Worm (Caenorhabditis elegans) whole organism, L1 larva: ENCODE data around the gene R02C2.1.

Experiments
- C04F5.9 ChIP-seq: sonication (generic microtip); optimal IDR thresholded peaks from 2 replicates; lab custom pipeline; 2016; ENCODE audit warnings: missing genetic modification characterization, missing compliant biosample characterization
- C34B4.2 ChIP-seq: sonication (generic microtip); optimal IDR thresholded peaks from 2 replicates; lab custom pipeline; 2017; ENCODE audit warnings: mild to moderate bottlenecking, missing genetic modification characterization, missing compliant biosample characterization
- aha-1 ChIP-seq: fragments of 150-350 bp; optimal IDR thresholded peaks from 2 replicates; lab custom pipeline; 2014; ENCODE audit warnings: missing biosample characterization, missing genetic modification characterization
- ceh-63 ChIP-seq: fragments of 200-800 bp; sonication (Bioruptor generic); optimal IDR thresholded peaks from 2 replicates; lab custom pipeline; 2018; ENCODE audit warnings: mild to moderate bottlenecking, missing genetic modification characterization, missing compliant biosample characterization
- ces-1 ChIP-seq: fragments of 150-350 bp; optimal IDR thresholded peaks from 2 replicates; lab custom pipeline; 2014; ENCODE audit warnings: missing biosample characterization, missing genetic modification reagents, missing genetic modification characterization
- dsc-1 ChIP-seq: sonication (generic microtip); optimal IDR thresholded peaks from 2 replicates; lab custom pipeline; 2016; ENCODE audit warnings: mild to moderate bottlenecking, missing genetic modification characterization, missing compliant biosample characterization
- efl-1 ChIP-seq, 4 experiments: fragments of 150-350 bp; optimal IDR thresholded peaks in 3 of 4; peaks in 1 of 4; 1 replicate in 1 of 4; 2 replicates in 3 of 4; lab custom pipeline; 2014; ENCODE audit warnings: missing biosample characterization in 2 of 4, missing genetic modification characterization in 2 of 4, missing genetic modification reagents in 2 of 4
- efl-3 ChIP-seq: fragments of 200-800 bp; sonication (Bioruptor generic); optimal IDR thresholded peaks from 2 replicates; lab custom pipeline; 2018; ENCODE audit warnings: mild to moderate bottlenecking, missing genetic modification characterization, missing compliant biosample characterization
- egl-27 ChIP-seq, 2 experiments: fragments of 150-350 bp in 1 of 2; sonication (generic microtip); optimal IDR thresholded peaks; 3 replicates each; lab custom pipeline; 2017 to 2018; ENCODE audit warnings: missing biosample characterization in 2 of 2, missing genetic modification characterization in 2 of 2, missing genetic modification reagents in 2 of 2
- ets-5 ChIP-seq: fragments of 200-800 bp; sonication (Bioruptor generic); IDR thresholded peaks from 2 replicates; pipeline ENCODE4 v1.3.6; 2022; ENCODE audit warnings: missing genetic modification characterization, missing compliant biosample characterization
- fkh-8 ChIP-seq: sonication (generic microtip); optimal IDR thresholded peaks from 2 replicates; lab custom pipeline; 2016; ENCODE audit warnings: mild to moderate bottlenecking, missing genetic modification characterization, missing compliant biosample characterization
- fos-1 ChIP-seq: fragments of 150-350 bp; optimal IDR thresholded peaks from 2 replicates; lab custom pipeline; 2014; ENCODE audit warnings: missing biosample characterization, missing genetic modification characterization
- hpl-2 ChIP-seq: fragments of 150-350 bp; optimal IDR thresholded peaks from 2 replicates; lab custom pipeline; 2014; ENCODE audit warnings: missing biosample characterization, missing genetic modification reagents, missing genetic modification characterization
- irx-1 ChIP-seq: sonication (generic microtip); optimal IDR thresholded peaks from 2 replicates; lab custom pipeline; 2016; ENCODE audit warnings: missing genetic modification characterization, missing compliant biosample characterization
- isw-1 ChIP-seq: fragments of 200-800 bp; sonication (Bioruptor generic); IDR thresholded peaks from 2 replicates; pipeline ENCODE4 v1.3.6; 2022; ENCODE audit warnings: missing genetic modification characterization, missing compliant biosample characterization
- lin-14 ChIP-seq: fragments of 200-800 bp; sonication (Bioruptor generic); optimal IDR thresholded peaks from 2 replicates; lab custom pipeline; 2018; ENCODE audit warnings: mild to moderate bottlenecking, missing genetic modification characterization, moderate library complexity, missing compliant biosample characterization
- lin-15B ChIP-seq: fragments of 150-350 bp; sonication (generic microtip); optimal IDR thresholded peaks from 3 replicates; lab custom pipeline; 2014; ENCODE audit warnings: missing biosample characterization, missing genetic modification characterization
- lin-35 ChIP-seq, 2 experiments: fragments of 150-350 bp; optimal IDR thresholded peaks; 2 replicates each; lab custom pipeline; 2014; ENCODE audit warnings: missing biosample characterization in 2 of 2, missing genetic modification characterization in 2 of 2, missing genetic modification reagents in 2 of 2
- lin-39 ChIP-seq: fragments of 150-350 bp; optimal IDR thresholded peaks from 2 replicates; lab custom pipeline; 2014; ENCODE audit warnings: missing biosample characterization, missing genetic modification reagents, missing genetic modification characterization
- lir-3 ChIP-seq: sonication (generic microtip); optimal IDR thresholded peaks from 2 replicates; lab custom pipeline; 2016; ENCODE audit warnings: mild to moderate bottlenecking, missing genetic modification characterization, moderate library complexity, missing compliant biosample characterization; ENCODE audit not compliant: poor library complexity
- lsy-2 ChIP-seq, 2 experiments: fragments of 150-350 bp; optimal IDR thresholded peaks; 2 replicates each; lab custom pipeline; 2014; ENCODE audit warnings: missing biosample characterization in 2 of 2, missing genetic modification characterization in 2 of 2
- mab-9 ChIP-seq: fragments of 200-800 bp; sonication (Bioruptor generic); IDR thresholded peaks from 2 replicates; pipeline ENCODE4 v1.3.6; 2022; ENCODE audit warnings: missing genetic modification reagents, missing genetic modification characterization, missing compliant biosample characterization
- nhr-11 ChIP-seq: fragments of 150-350 bp; optimal IDR thresholded peaks from 2 replicates; lab custom pipeline; 2014; ENCODE audit warnings: missing biosample characterization, missing genetic modification characterization
- nhr-12 ChIP-seq: sonication (generic microtip); optimal IDR thresholded peaks from 2 replicates; lab custom pipeline; 2017; ENCODE audit warnings: missing biosample characterization, missing genetic modification characterization
- nhr-19 ChIP-seq: fragments of 200-800 bp; sonication (Bioruptor generic); conservative IDR thresholded peaks from 2 replicates; pipeline ENCODE4 v1.3.6; 2022; ENCODE audit warnings: missing genetic modification characterization, missing compliant biosample characterization
- nhr-71 ChIP-seq: sonication (generic microtip); optimal IDR thresholded peaks from 2 replicates; lab custom pipeline; 2016; ENCODE audit warnings: mild to moderate bottlenecking, missing genetic modification characterization, moderate library complexity, missing compliant biosample characterization
- nhr-85 ChIP-seq: sonication (generic microtip); peaks from one replicate; lab custom pipeline; 2016; ENCODE audit warnings: missing genetic modification characterization, inconsistent platforms, missing compliant biosample characterization
- nhr-90 ChIP-seq: sonication (generic microtip); optimal IDR thresholded peaks from 2 replicates; lab custom pipeline; 2016; ENCODE audit warnings: mild to moderate bottlenecking, missing genetic modification characterization, missing compliant biosample characterization; ENCODE audit not compliant: poor library complexity
- pax-3 ChIP-seq: fragments of 200-800 bp; sonication (Bioruptor generic); optimal IDR thresholded peaks from 2 replicates; lab custom pipeline; 2018; ENCODE audit warnings: mild to moderate bottlenecking, missing genetic modification characterization, moderate library complexity, missing compliant biosample characterization
- rnt-1 ChIP-seq: sonication (generic microtip); optimal IDR thresholded peaks from 2 replicates; lab custom pipeline; 2016; ENCODE audit warnings: mild to moderate bottlenecking, missing genetic modification characterization, moderate library complexity, missing compliant biosample characterization
- snpc-4 ChIP-seq: fragments of 150-350 bp; optimal IDR thresholded peaks from 2 replicates; lab custom pipeline; 2014; ENCODE audit warnings: missing biosample characterization, missing genetic modification characterization
- snu-23 ChIP-seq: sonication (generic microtip); optimal IDR thresholded peaks from 2 replicates; lab custom pipeline; 2016; ENCODE audit warnings: missing genetic modification characterization, missing compliant biosample characterization
- sptf-1 ChIP-seq: fragments of 150-350 bp; optimal IDR thresholded peaks from 2 replicates; lab custom pipeline; 2014; ENCODE audit warnings: missing biosample characterization, missing genetic modification characterization
- swsn-7 ChIP-seq: sonication (generic microtip); optimal IDR thresholded peaks from 2 replicates; lab custom pipeline; 2016; ENCODE audit warnings: missing genetic modification characterization, missing compliant biosample characterization
- unc-130 ChIP-seq: fragments of 150-350 bp; optimal IDR thresholded peaks from 2 replicates; lab custom pipeline; 2017; ENCODE audit warnings: missing biosample characterization, missing genetic modification characterization, inconsistent platforms
- unc-30 ChIP-seq: sonication (generic microtip); optimal IDR thresholded peaks from 2 replicates; lab custom pipeline; 2017; ENCODE audit warnings: missing biosample characterization, missing genetic modification characterization
- unc-62 ChIP-seq: fragments of 150-350 bp; optimal IDR thresholded peaks from 2 replicates; lab custom pipeline; 2014; ENCODE audit warnings: missing biosample characterization, missing genetic modification reagents, missing genetic modification characterization
- unc-86 ChIP-seq: sonication (generic microtip); optimal IDR thresholded peaks from 2 replicates; lab custom pipeline; 2016; ENCODE audit warnings: missing genetic modification characterization, missing compliant biosample characterization
- unc-98 ChIP-seq: fragments of 200-800 bp; sonication (Bioruptor generic); IDR thresholded peaks from 2 replicates; pipeline ENCODE4 v1.3.6; 2022; ENCODE audit warnings: missing genetic modification characterization, missing compliant biosample characterization
- ztf-4 ChIP-seq: fragments of 150-350 bp; optimal IDR thresholded peaks from 2 replicates; lab custom pipeline; 2014; ENCODE audit warnings: missing biosample characterization, missing genetic modification characterization

Gene R02C2.1

DNA sequence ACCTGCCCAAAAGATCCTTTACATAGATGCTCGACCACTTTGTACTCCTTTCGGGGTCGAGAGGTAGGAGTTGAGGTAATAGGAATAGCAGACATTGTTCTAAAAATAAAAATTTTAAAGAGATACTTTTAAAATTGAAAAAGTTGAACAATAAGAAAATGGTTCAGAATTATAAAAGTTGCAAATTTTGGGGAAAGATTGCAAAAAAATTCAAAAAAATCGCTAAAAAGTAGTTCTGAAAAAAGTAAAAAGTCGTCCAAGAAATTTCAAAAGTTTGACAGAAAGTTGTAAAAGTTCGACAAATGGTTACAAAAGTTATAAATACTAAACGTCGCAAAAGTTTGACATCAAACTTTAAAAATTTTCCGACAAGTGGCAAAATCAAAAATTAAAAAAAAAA lies at the start of gene R02C2.1:
R02C2.1 (minus strand) TSS at position 101 of the 400 bp plus-strand sequence.
- TF ChIP-seq C04F5.9 (tag; lab: Kevin White, UChicago) (no peak), mab-9 (GFP tag; lab: Robert Waterston, UW) (no peak), nhr-11 (tag; lab: Kevin White, UChicago) (no peak), unc-62 (no peak), sptf-1 (tag; lab: Kevin White, UChicago) (no peak), nhr-12 (tag; lab: Kevin White, UChicago) (no peak), egl-27 (tag; optimal IDR thresholded peaks at IDR 0.05; lab: Kevin White, UChicago) (no peak), unc-86 (tag; lab: Kevin White, UChicago) (no peak), isw-1 (GFP tag; lab: Robert Waterston, UW) (no peak), C34B4.2 (tag; lab: Kevin White, UChicago) (no peak), hpl-2 (GFP tag; lab: Kevin White, UChicago) (no peak), lin-39 (no peak), nhr-85 (tag; lab: Kevin White, UChicago) (no peak)

DNA sequence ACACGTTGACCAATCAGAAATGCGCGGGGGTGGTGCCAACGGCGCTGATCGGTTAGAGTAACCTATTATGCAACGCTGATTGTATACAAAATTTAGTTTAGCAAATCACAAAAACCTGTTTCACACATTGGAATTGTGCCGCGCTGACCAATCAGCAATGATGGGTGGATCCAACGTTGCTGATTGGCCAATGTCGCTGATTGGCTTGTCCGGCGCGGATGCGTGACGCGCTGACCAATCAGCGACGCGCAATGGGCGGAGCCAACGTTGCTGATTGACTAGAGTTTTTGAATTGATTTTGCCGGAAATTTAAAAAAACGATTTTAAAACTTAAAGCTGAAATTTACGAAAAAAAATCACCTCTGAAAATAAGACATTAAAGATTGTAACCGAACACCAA lies 47.3 kb upstream of the R02C2.1 start:
- no peak for TF ChIP-seq ztf-4 (tag; lab: Kevin White, UChicago)
- TF ChIP-seq lir-3 = no peak
- TF ChIP-seq nhr-90 = no peak
- no peak for TF ChIP-seq aha-1 (tag; lab: Kevin White, UChicago)
- no peak for TF ChIP-seq hpl-2 (GFP tag; lab: Kevin White, UChicago)
- TF ChIP-seq efl-3 = no peak
- TF ChIP-seq sptf-1 (tag; lab: Kevin White, UChicago) = no peak
- TF ChIP-seq unc-62 = no peak
- no peak for TF ChIP-seq ets-5 (GFP tag; lab: Robert Waterston, UW)
- no peak for TF ChIP-seq lin-15B (tag; lab: Kevin White, UChicago)
- TF ChIP-seq ces-1 = no peak
- no peak for TF ChIP-seq irx-1 (tag; lab: Kevin White, UChicago)

DNA sequence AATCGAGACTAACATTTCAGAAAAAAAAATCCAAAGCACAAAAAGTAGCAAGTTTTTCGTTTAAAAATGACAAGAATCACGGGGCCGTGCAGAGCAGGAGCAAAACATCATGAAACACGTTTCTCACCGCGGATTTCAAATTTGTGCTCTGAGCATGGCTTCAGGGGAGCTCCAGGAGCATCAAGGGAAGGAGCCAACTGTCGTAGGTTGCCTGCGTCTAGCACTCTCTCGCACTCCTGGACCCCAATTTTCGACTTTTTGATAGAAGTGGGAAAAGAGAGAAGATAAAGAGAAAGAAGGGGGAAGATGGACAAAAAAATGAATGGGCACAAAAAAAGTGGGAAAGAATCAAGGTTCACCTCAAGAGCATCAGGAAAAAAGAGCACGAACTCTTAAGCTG lies 46.8 kb upstream of the R02C2.1 start:
- peak; percentile 77 for TF ChIP-seq lin-14
- TF ChIP-seq fos-1 (tag; lab: Kevin White, UChicago) = no peak
- peak; percentile 74 for TF ChIP-seq nhr-71
- TF ChIP-seq lin-35 (GFP tag; optimal IDR thresholded peaks at IDR 0.05; lab: Kevin White, UChicago) = peak in 1 of 2 experiments; percentile 17
- TF ChIP-seq swsn-7 (tag; lab: Kevin White, UChicago) = no peak
- TF ChIP-seq unc-98 (GFP tag; lab: Robert Waterston, UW) = no peak
- TF ChIP-seq snu-23 = peak; percentile 35
- peak; percentile 78 for TF ChIP-seq rnt-1 (tag; lab: Kevin White, UChicago)
- TF ChIP-seq efl-1 (optimal IDR thresholded peaks at IDR 0.05; lab: Kevin White, UChicago) = peak in 1 of 2 experiments; percentile 21
- TF ChIP-seq efl-1 (GFP tag; optimal IDR thresholded peaks at IDR 0.05 in 1 of 2; lab: Kevin White, UChicago) = peak; percentile 30 to 78
- TF ChIP-seq unc-130 = no peak
- TF ChIP-seq ceh-63 = no peak
- TF ChIP-seq nhr-19 (GFP tag; lab: Robert Waterston, UW) = peak; percentile 54
- peak; percentile 19 to 41 for TF ChIP-seq lsy-2 (tag; optimal IDR thresholded peaks at IDR 0.05; lab: Kevin White, UChicago)

DNA sequence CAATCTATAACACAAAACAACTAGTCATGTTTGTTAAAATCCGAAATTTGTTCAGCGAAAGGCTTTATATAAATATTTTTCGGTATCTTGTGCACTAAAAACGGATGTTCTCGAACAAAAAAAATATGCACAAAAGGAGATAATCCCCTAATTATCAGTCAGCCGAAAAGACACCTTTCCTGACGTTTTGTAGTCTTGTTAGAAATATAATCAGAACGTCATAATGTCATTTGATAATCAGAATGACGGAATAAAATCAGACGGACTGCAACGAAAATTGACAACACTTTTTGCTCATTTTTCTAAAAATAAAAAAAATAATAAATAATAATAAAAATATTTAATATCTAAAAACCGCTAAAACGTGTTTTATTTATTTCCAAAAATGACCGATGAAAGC lies 46.0 kb upstream of the R02C2.1 start:
- TF ChIP-seq fkh-8 (peak; percentile 61), dsc-1 (tag; lab: Kevin White, UChicago) (peak; percentile 85), unc-30 (tag; lab: Kevin White, UChicago) (no peak), unc-62 (no peak), nhr-71 (peak; percentile 3), pax-3 (tag; lab: Kevin White, UChicago) (peak; percentile 47), snpc-4 (tag; lab: Kevin White, UChicago) (no peak), ces-1 (no peak)
